Worm (Caenorhabditis elegans): Measurements from ENCODE around the gene M88.3.

ce11 chrIII:4552872-4553271 lies 8.0 kb upstream of the M88.3 start:
- TF ChIP-seq dao-5 (tag; optimal IDR thresholded peaks at IDR 0.05): no peak
- no peak for TF ChIP-seq W03F9.2 (tag; optimal IDR thresholded peaks at IDR 0.05)
- TF ChIP-seq him-1 (tag; optimal IDR thresholded peaks at IDR 0.05): no peak

All from whole organism, L4/young adult.